Fruit fly (Drosophila melanogaster): ENCODE results near the gene Task7.

Task7 gene

dm6 chr3R:9448320-9448719 lies 36.2 kb upstream of the Task7 start:
- TF ChIP-seq CG33017 (tag; optimal IDR thresholded peaks at IDR 0.05) (no peak), CG1620 (GFP tag; optimal IDR thresholded peaks at IDR 0.05) (no peak), kay (GFP tag; ENCODE audit: borderline replicate concordance) (no peak), CG7045 (GFP tag; optimal IDR thresholded peaks at IDR 0.05) (no peak), cnc (optimal IDR thresholded peaks at IDR 0.05) (no peak), CG14711 (tag; optimal IDR thresholded peaks at IDR 0.05) (no peak), Hr96 (GFP tag; optimal IDR thresholded peaks at IDR 0.05) (no peak), CG5204 (GFP tag; optimal IDR thresholded peaks at IDR 0.05) (no peak), Clk (GFP tag; optimal IDR thresholded peaks at IDR 0.05) (no peak), toe (GFP tag; optimal IDR thresholded peaks at IDR 0.05) (no peak), tj (GFP tag; optimal IDR thresholded peaks at IDR 0.05) (no peak), Crg-1 (GFP tag; optimal IDR thresholded peaks at IDR 0.05) (no peak), cic (GFP tag; optimal IDR thresholded peaks at IDR 0.05) (no peak), bab1 (GFP tag; optimal IDR thresholded peaks at IDR 0.05) (no peak), ovo (GFP tag; optimal IDR thresholded peaks at IDR 0.05) (no peak), Mnt (GFP tag; optimal IDR thresholded peaks at IDR 0.05) (no peak), pad (GFP tag; optimal IDR thresholded peaks at IDR 0.05) (no peak), CG7101 (tag; optimal IDR thresholded peaks at IDR 0.05) (no peak)

dm6 chr3R:9441996-9442395 lies 29.9 kb upstream of the Task7 start:
- TF ChIP-seq toe (GFP tag; optimal IDR thresholded peaks at IDR 0.05) (no peak), bab1 (GFP tag; optimal IDR thresholded peaks at IDR 0.05) (no peak), CG33017 (tag; optimal IDR thresholded peaks at IDR 0.05) (no peak), CG7101 (tag; optimal IDR thresholded peaks at IDR 0.05) (no peak), CG5204 (GFP tag; optimal IDR thresholded peaks at IDR 0.05) (no peak), pad (GFP tag; optimal IDR thresholded peaks at IDR 0.05) (no peak), CG7045 (GFP tag; optimal IDR thresholded peaks at IDR 0.05) (no peak), CG12768 (GFP tag; optimal IDR thresholded peaks at IDR 0.05) (no peak), tj (GFP tag; optimal IDR thresholded peaks at IDR 0.05) (no peak), ovo (GFP tag; optimal IDR thresholded peaks at IDR 0.05) (no peak), cic (GFP tag; optimal IDR thresholded peaks at IDR 0.05) (no peak)

- TF ChIP-seq CG11617 (GFP tag; optimal IDR thresholded peaks at IDR 0.05) (no peak), tj (GFP tag; optimal IDR thresholded peaks at IDR 0.05) (no peak), pad (GFP tag; optimal IDR thresholded peaks at IDR 0.05) (no peak), Hr96 (GFP tag; optimal IDR thresholded peaks at IDR 0.05) (no peak), cic (GFP tag; optimal IDR thresholded peaks at IDR 0.05) (no peak), ovo (GFP tag; optimal IDR thresholded peaks at IDR 0.05) (no peak), Crg-1 (GFP tag; optimal IDR thresholded peaks at IDR 0.05) (no peak), CG7101 (tag; optimal IDR thresholded peaks at IDR 0.05) (no peak), CG12768 (GFP tag; optimal IDR thresholded peaks at IDR 0.05) (no peak), kay (GFP tag; ENCODE audit: borderline replicate concordance) (no peak), CG1620 (GFP tag; optimal IDR thresholded peaks at IDR 0.05) (no peak), CG7045 (GFP tag; optimal IDR thresholded peaks at IDR 0.05) (no peak)
Observed at dm6 chr3R:9441134-9441533, 29.0 kb upstream of the Task7 start.

- TF ChIP-seq cic (GFP tag; optimal IDR thresholded peaks at IDR 0.05) = no peak
- no peak for TF ChIP-seq CG5204 (GFP tag; optimal IDR thresholded peaks at IDR 0.05)
Observed at dm6 chr3R:9437618-9438017, 25.5 kb upstream of the Task7 start.

- peak; percentile 9 for TF ChIP-seq bab1 (GFP tag; optimal IDR thresholded peaks at IDR 0.05)
- peak; percentile 26 for TF ChIP-seq CG12768 (GFP tag; optimal IDR thresholded peaks at IDR 0.05)
- TF ChIP-seq toe (GFP tag; optimal IDR thresholded peaks at IDR 0.05) = no peak
- peak; percentile 17 for TF ChIP-seq Mnt (GFP tag; optimal IDR thresholded peaks at IDR 0.05)
Observed at dm6 chr3R:9436358-9436972, 24.4 kb upstream of the Task7 start.

dm6 chr3R:9435898-9436297 lies 23.8 kb upstream of the Task7 start:
- TF ChIP-seq CG7101 (tag; optimal IDR thresholded peaks at IDR 0.05) = no peak
- TF ChIP-seq pad (GFP tag; optimal IDR thresholded peaks at IDR 0.05) = no peak
- no peak for TF ChIP-seq bab1 (GFP tag; optimal IDR thresholded peaks at IDR 0.05)
- TF ChIP-seq CG33017 (tag; optimal IDR thresholded peaks at IDR 0.05) = no peak
- TF ChIP-seq toe (GFP tag; optimal IDR thresholded peaks at IDR 0.05) = no peak
- no peak for TF ChIP-seq CG1620 (GFP tag; optimal IDR thresholded peaks at IDR 0.05)
- TF ChIP-seq Mnt (GFP tag; optimal IDR thresholded peaks at IDR 0.05) = no peak
- TF ChIP-seq tj (GFP tag; optimal IDR thresholded peaks at IDR 0.05) = no peak
- no peak for TF ChIP-seq CG5204 (GFP tag; optimal IDR thresholded peaks at IDR 0.05)
- TF ChIP-seq cic (GFP tag; optimal IDR thresholded peaks at IDR 0.05) = no peak
- no peak for TF ChIP-seq cnc (optimal IDR thresholded peaks at IDR 0.05)

- TF ChIP-seq CG1620 (GFP tag; optimal IDR thresholded peaks at IDR 0.05) = peak; percentile 13
- peak; percentile 77 for TF ChIP-seq CG11617 (GFP tag; optimal IDR thresholded peaks at IDR 0.05)
- no peak for TF ChIP-seq CG5204 (GFP tag; optimal IDR thresholded peaks at IDR 0.05)
- peak; percentile 34 for TF ChIP-seq Mnt (GFP tag; optimal IDR thresholded peaks at IDR 0.05)
- TF ChIP-seq pad (GFP tag; optimal IDR thresholded peaks at IDR 0.05) = peak; percentile 40
- peak; percentile 93 for TF ChIP-seq CG33017 (tag; optimal IDR thresholded peaks at IDR 0.05)
- TF ChIP-seq Crg-1 (GFP tag; optimal IDR thresholded peaks at IDR 0.05) = peak; percentile 19
- peak; percentile 0 for TF ChIP-seq ovo (GFP tag; optimal IDR thresholded peaks at IDR 0.05)
- TF ChIP-seq Clk (GFP tag; optimal IDR thresholded peaks at IDR 0.05) = peak; percentile 75
- TF ChIP-seq CG7045 (GFP tag; optimal IDR thresholded peaks at IDR 0.05) = peak; percentile 94
- TF ChIP-seq bab1 (GFP tag; optimal IDR thresholded peaks at IDR 0.05) = no peak
- TF ChIP-seq CG7101 (tag; optimal IDR thresholded peaks at IDR 0.05) = peak; percentile 87
- peak; percentile 63 for TF ChIP-seq kay (GFP tag; ENCODE audit: borderline replicate concordance)
- TF ChIP-seq toe (GFP tag; optimal IDR thresholded peaks at IDR 0.05) = no peak
- TF ChIP-seq Hr96 (GFP tag; optimal IDR thresholded peaks at IDR 0.05) = no peak
- TF ChIP-seq CG14711 (tag; optimal IDR thresholded peaks at IDR 0.05) = peak; percentile 79
- TF ChIP-seq cnc (optimal IDR thresholded peaks at IDR 0.05) = no peak
- peak; percentile 49 for TF ChIP-seq tj (GFP tag; optimal IDR thresholded peaks at IDR 0.05)
- peak; percentile 23 for TF ChIP-seq cic (GFP tag; optimal IDR thresholded peaks at IDR 0.05)
- TF ChIP-seq CG12768 (GFP tag; optimal IDR thresholded peaks at IDR 0.05) = peak; percentile 91
Observed at dm6 chr3R:9434543-9435407, 22.7 kb upstream of the Task7 start.

All from whole organism, adult.